Worm (Caenorhabditis elegans): Measurements from ENCODE around the gene R10D12.10.

ce11 chrV:13957691-13958090 is 456 bp downstream of the R10D12.10 start:
- no peak for TF ChIP-seq lin-11 (tag; optimal IDR thresholded peaks at IDR 0.05)
- TF ChIP-seq ahr-1 (tag; optimal IDR thresholded peaks at IDR 0.05) = no peak
- TF ChIP-seq unc-3 (GFP tag; conservative IDR thresholded peaks at IDR 0.05) = no peak
- TF ChIP-seq unc-3 (tag; optimal IDR thresholded peaks at IDR 0.05) = no peak
- no peak for TF ChIP-seq Y22D7AL.16 (tag; optimal IDR thresholded peaks at IDR 0.05)
